Fruit fly (Drosophila melanogaster): ENCODE measurements around the gene CG8939.

The CG8939 gene

DNA sequence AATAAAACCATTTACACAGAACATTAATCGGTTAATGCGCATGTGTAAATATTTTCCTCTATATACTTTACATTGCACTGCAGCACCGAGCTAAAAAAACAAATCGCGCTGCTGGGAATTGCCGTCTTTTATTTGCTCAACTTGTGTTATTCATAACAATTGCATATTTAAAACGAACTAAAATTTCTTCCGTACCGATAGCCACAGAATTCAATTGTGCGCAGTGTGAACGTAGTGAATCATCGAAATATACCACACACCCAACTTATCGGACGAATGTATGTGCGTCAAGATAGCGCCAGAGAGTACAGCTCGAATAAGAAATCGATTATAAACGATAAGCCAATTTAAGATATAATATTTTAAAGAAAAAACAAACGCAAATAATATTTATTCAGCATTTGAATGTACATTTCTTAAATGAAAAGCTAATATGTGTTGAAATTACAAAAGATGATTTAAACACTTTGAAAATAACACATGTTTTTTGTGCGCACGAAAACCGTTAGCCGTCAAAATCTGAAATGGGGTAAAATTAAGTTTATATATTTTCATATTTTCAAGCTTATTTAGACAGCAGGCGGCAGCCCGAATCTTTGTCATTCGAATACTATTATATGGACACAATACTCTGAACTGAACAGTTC lies 8.9 kb downstream of the CG8939 start, which contains the start of the genes vap and CG12698 (continued):
- peak; percentile 65 for TF ChIP-seq MESR4 (GFP tag; optimal IDR thresholded peaks at IDR 0.05)
- TF ChIP-seq CG16813 (GFP tag; IDR thresholded peaks at IDR 0.05; ENCODE audit: partially characterized antibody) = peak; percentile 75
- TF ChIP-seq CG42726 (GFP tag; IDR thresholded peaks at IDR 0.05; ENCODE audit: partially characterized antibody) = peak; percentile 56; the same call in 1 of the 2 replicates
- peak; percentile 63 for TF ChIP-seq E2f2 (GFP tag; IDR thresholded peaks at IDR 0.05)
- peak; percentile 54 for TF ChIP-seq CG17186 (GFP tag; optimal IDR thresholded peaks at IDR 0.05)
- TF ChIP-seq luna (GFP tag; optimal IDR thresholded peaks at IDR 0.05) = no peak
- TF ChIP-seq CG4617 (GFP tag; optimal IDR thresholded peaks at IDR 0.05; ENCODE audit: borderline replicate concordance) = peak; percentile 78
- TF ChIP-seq inv (GFP tag; IDR thresholded peaks at IDR 0.05; ENCODE audit: partially characterized antibody) = peak; percentile 71
- TF ChIP-seq HLH4C (GFP tag; IDR thresholded peaks at IDR 0.05; ENCODE audit: partially characterized antibody) = peak; percentile 80
- no peak for TF ChIP-seq H2.0 (GFP tag; IDR thresholded peaks at IDR 0.05)
- TF ChIP-seq Sry-δ (GFP tag; optimal IDR thresholded peaks at IDR 0.05) = peak; percentile 70
- peak; percentile 59; the same call in 1 of the 3 replicates for TF ChIP-seq mld (GFP tag; IDR thresholded peaks at IDR 0.05; ENCODE audit: partially characterized antibody)
- no peak for TF ChIP-seq fru (optimal IDR thresholded peaks at IDR 0.05)
- no peak for TF ChIP-seq lab (GFP tag; optimal IDR thresholded peaks at IDR 0.05)
- TF ChIP-seq Meics (GFP tag; optimal IDR thresholded peaks at IDR 0.05) = no peak
- peak; percentile 21 for TF ChIP-seq zen (tag; optimal IDR thresholded peaks at IDR 0.05)
- no peak for TF ChIP-seq grn (GFP tag; optimal IDR thresholded peaks at IDR 0.05)
- peak; percentile 64 for TF ChIP-seq Dll (GFP tag; IDR thresholded peaks at IDR 0.05; ENCODE audit: partially characterized antibody)
- peak; percentile 54; the same call in 1 of the 2 replicates for TF ChIP-seq tna (GFP tag; IDR thresholded peaks at IDR 0.05; ENCODE audit: partially characterized antibody)
- TF ChIP-seq CG15601 (tag; optimal IDR thresholded peaks at IDR 0.05) = peak; percentile 0
- TF ChIP-seq CG17802 (tag; optimal IDR thresholded peaks at IDR 0.05) = peak; percentile 91
- peak; percentile 75 for TF ChIP-seq ssp (GFP tag; IDR thresholded peaks at IDR 0.05)
- TF ChIP-seq CG16779 (GFP tag; IDR thresholded peaks at IDR 0.05) = no peak
- peak; percentile 35; the same call in 1 of the 2 replicates for TF ChIP-seq sna (GFP tag; IDR thresholded peaks at IDR 0.05; ENCODE audit: partially characterized antibody)
- TF ChIP-seq nerfin-2 (GFP tag; IDR thresholded peaks at IDR 0.05; ENCODE audit: partially characterized antibody) = peak; percentile 55; the same call in 1 of the 2 replicates
- peak; percentile 59 for TF ChIP-seq MBD-R2 (GFP tag; IDR thresholded peaks at IDR 0.05)
- TF ChIP-seq CG2116 (GFP tag; optimal IDR thresholded peaks at IDR 0.05) = peak; percentile 78
- TF ChIP-seq Ets97D (GFP tag; optimal IDR thresholded peaks at IDR 0.05) = peak; percentile 64
- TF ChIP-seq ato (GFP tag; IDR thresholded peaks at IDR 0.05; ENCODE audit: partially characterized antibody) = peak; percentile 28; the same call in 1 of the 2 replicates
- TF ChIP-seq Dref (GFP tag; IDR thresholded peaks at IDR 0.05) = peak; percentile 86
- TF ChIP-seq GATAe (GFP tag; conservative IDR thresholded peaks at IDR 0.05) = no peak
- TF ChIP-seq CG15514 (GFP tag; optimal IDR thresholded peaks at IDR 0.05) = peak; percentile 65
- peak; percentile 79 for TF ChIP-seq CG12659 (GFP tag; optimal IDR thresholded peaks at IDR 0.05)
- TF ChIP-seq CG30020 (tag; optimal IDR thresholded peaks at IDR 0.05) = peak; percentile 96
- peak; percentile 67 for TF ChIP-seq CG7963 (GFP tag; IDR thresholded peaks at IDR 0.05; ENCODE audit: partially characterized antibody)

DNA sequence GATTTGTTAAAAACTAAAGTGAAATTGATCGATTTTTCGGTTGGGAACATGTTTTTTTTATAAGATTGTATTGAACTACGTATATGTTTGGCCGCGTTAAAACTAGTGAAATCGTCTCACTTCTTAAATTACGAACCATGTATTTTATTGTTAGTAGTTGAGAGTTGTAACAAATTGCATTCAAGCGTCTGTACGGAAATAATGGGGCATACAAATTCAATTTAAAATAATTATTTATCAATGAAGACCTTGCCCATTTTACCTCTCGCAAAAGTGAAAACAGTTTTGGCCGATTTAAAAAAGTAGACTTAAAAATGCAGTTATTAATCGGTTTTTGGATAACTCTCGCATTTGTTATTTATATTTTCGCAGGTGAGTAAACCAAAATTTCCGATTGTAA lies 12.0 kb downstream of the CG8939 start, which contains the start of gene Muc14A:
Gene Muc14A, plus strand, starts transcription at position 301 of the 400 bp plus-strand sequence.
- no peak for TF ChIP-seq fd96Cb (tag; optimal IDR thresholded peaks at IDR 0.05)
- no peak for TF ChIP-seq Six4 (GFP tag; optimal IDR thresholded peaks at IDR 0.05)
- TF ChIP-seq CG12236 (GFP tag; optimal IDR thresholded peaks at IDR 0.05) = no peak
